Fruit fly (Drosophila melanogaster) whole organism, embryonic: ENCODE data around the gene upSET.

Experiments used
- Antp ChIP-seq: fragments of 200-800 bp; sonication (Bioruptor generic); optimal IDR thresholded peaks from 3 replicates; lab custom pipeline; 2016; ENCODE audit warnings: missing biosample characterization, missing genetic modification characterization
- Atf-2 ChIP-seq: fragments of 200-800 bp; sonication (Bioruptor generic); optimal IDR thresholded peaks from 2 replicates; lab custom pipeline; 2016; ENCODE audit warnings: missing biosample characterization, missing genetic modification characterization
- Atf3 ChIP-seq: fragments of 200-800 bp; sonication (Bioruptor generic); optimal IDR thresholded peaks from 3 replicates; lab custom pipeline; 2016; ENCODE audit warnings: missing biosample characterization, missing genetic modification characterization
- Blimp-1 ChIP-seq: fragments of 200-800 bp; sonication (Bioruptor generic); optimal IDR thresholded peaks from 3 replicates; lab custom pipeline; 2018; ENCODE audit warnings: missing biosample characterization, missing genetic modification characterization, mild to moderate bottlenecking, moderate library complexity, missing genetic modification reagents
- C15 ChIP-seq: fragments of 200-800 bp; sonication (Bioruptor generic); IDR thresholded peaks from 3 replicates; pipeline ENCODE4 v1.3.6; 2022; ENCODE audit warnings: missing biosample characterization, missing genetic modification characterization
- CG10979 ChIP-seq: fragments of 200-800 bp; sonication (Bioruptor generic); optimal IDR thresholded peaks from 2 replicates; lab custom pipeline; 2018; ENCODE audit warnings: missing biosample characterization, mild to moderate bottlenecking, missing genetic modification characterization, moderate library complexity
- CG13296 ChIP-seq: fragments of 200-800 bp; sonication (Bioruptor generic); optimal IDR thresholded peaks from 3 replicates; lab custom pipeline; 2018; ENCODE audit warnings: missing biosample characterization, mild to moderate bottlenecking, missing genetic modification characterization
- CG13424 ChIP-seq: fragments of 200-800 bp; sonication (Bioruptor generic); optimal IDR thresholded peaks from 2 replicates; lab custom pipeline; 2019; ENCODE audit warnings: missing biosample characterization, mild to moderate bottlenecking, missing genetic modification characterization, moderate library complexity
- CG14710 ChIP-seq: fragments of 200-800 bp; sonication (Bioruptor generic); optimal IDR thresholded peaks from 3 replicates; lab custom pipeline; 2019; ENCODE audit warnings: missing biosample characterization, mild to moderate bottlenecking, missing genetic modification characterization, moderate library complexity
- CG1603 ChIP-seq: fragments of 200-800 bp; sonication (Bioruptor generic); optimal IDR thresholded peaks from 2 replicates; lab custom pipeline; 2019; ENCODE audit warnings: missing biosample characterization, mild to moderate bottlenecking, missing genetic modification characterization, moderate library complexity
- CG16813 ChIP-seq: fragments of 200-800 bp; sonication (Bioruptor generic); IDR thresholded peaks from 3 replicates; pipeline ENCODE4 v1.3.6; 2022; ENCODE audit warnings: missing biosample characterization, missing genetic modification characterization; ENCODE audit not compliant: partially characterized antibody
- CG16863 ChIP-seq: fragments of 200-800 bp; sonication (Bioruptor generic); optimal IDR thresholded peaks from 3 replicates; lab custom pipeline; 2016; ENCODE audit warnings: missing biosample characterization, missing genetic modification characterization
- CG17186 ChIP-seq: fragments of 200-800 bp; sonication (Bioruptor generic); optimal IDR thresholded peaks from 3 replicates; lab custom pipeline; 2017; ENCODE audit warnings: missing biosample characterization, missing genetic modification reagents, missing genetic modification characterization
- CG2678 ChIP-seq: fragments of 200-800 bp; sonication (Bioruptor generic); optimal IDR thresholded peaks from 3 replicates; lab custom pipeline; 2019; ENCODE audit warnings: missing biosample characterization, mild to moderate bottlenecking, missing genetic modification characterization, moderate library complexity
- CG32532 ChIP-seq: fragments of 200-800 bp; sonication (Bioruptor generic); IDR thresholded peaks from 2 replicates; pipeline ENCODE4 v1.3.6; 2022; ENCODE audit warnings: missing biosample characterization, missing genetic modification characterization
- CG33557 ChIP-seq: fragments of 200-800 bp; sonication (Bioruptor generic); optimal IDR thresholded peaks from 2 replicates; lab custom pipeline; 2019; ENCODE audit warnings: missing biosample characterization, mild to moderate bottlenecking, missing genetic modification characterization, moderate library complexity
- CG3407 ChIP-seq: fragments of 200-800 bp; sonication (Bioruptor generic); optimal IDR thresholded peaks from 2 replicates; lab custom pipeline; 2018; ENCODE audit warnings: missing biosample characterization, mild to moderate bottlenecking, missing genetic modification characterization
- CG34422 ChIP-seq: fragments of 200-800 bp; sonication (Bioruptor generic); IDR thresholded peaks from 3 replicates; pipeline ENCODE4 v1.3.6; 2022; ENCODE audit warnings: missing biosample characterization, missing genetic modification characterization
- CG3847 ChIP-seq: fragments of 200-800 bp; sonication (Bioruptor generic); IDR thresholded peaks from 2 replicates; pipeline ENCODE4 v1.3.6; 2022; ENCODE audit warnings: missing biosample characterization, missing genetic modification characterization
- CG4404 ChIP-seq: fragments of 200-800 bp; sonication (Bioruptor generic); IDR thresholded peaks from 2 replicates; pipeline ENCODE4 v1.3.6; 2022; ENCODE audit warnings: missing biosample characterization, missing genetic modification characterization
- CG4424 ChIP-seq: fragments of 200-800 bp; sonication (Bioruptor generic); optimal IDR thresholded peaks from 3 replicates; lab custom pipeline; 2016; ENCODE audit warnings: missing biosample characterization, missing genetic modification characterization
- CG6765 ChIP-seq: fragments of 200-800 bp; sonication (Bioruptor generic); optimal IDR thresholded peaks from 3 replicates; lab custom pipeline; 2017; ENCODE audit warnings: missing biosample characterization, mild to moderate bottlenecking, missing genetic modification characterization
- CG6791 ChIP-seq: fragments of 200-800 bp; sonication (Bioruptor generic); IDR thresholded peaks from 3 replicates; pipeline ENCODE4 v1.3.6; 2022; ENCODE audit warnings: missing biosample characterization, missing genetic modification characterization; ENCODE audit not compliant: partially characterized antibody
- CG7745 ChIP-seq: fragments of 200-800 bp; sonication (Bioruptor generic); optimal IDR thresholded peaks from 2 replicates; lab custom pipeline; 2018; ENCODE audit warnings: missing biosample characterization, mild to moderate bottlenecking, missing genetic modification characterization, moderate library complexity
- HmgD ChIP-seq: fragments of 200-800 bp; sonication (Bioruptor generic); optimal IDR thresholded peaks from 3 replicates; lab custom pipeline; 2016; ENCODE audit warnings: missing biosample characterization, missing genetic modification characterization
- NC2α ChIP-seq: fragments of 200-800 bp; sonication (Bioruptor generic); optimal IDR thresholded peaks from 2 replicates; lab custom pipeline; 2016; ENCODE audit warnings: missing biosample characterization, missing genetic modification characterization
- Rfx ChIP-seq: fragments of 200-800 bp; sonication (Bioruptor generic); IDR thresholded peaks from 2 replicates; pipeline ENCODE4 v1.3.6; 2022; ENCODE audit warnings: missing biosample characterization, missing genetic modification characterization
- Tbp ChIP-seq: fragments of >200 bp; optimal IDR thresholded peaks from 2 replicates; lab custom pipeline; 2018; ENCODE audit warnings: missing biosample characterization, missing genetic modification characterization
- ac ChIP-seq: fragments of 200-800 bp; sonication (Bioruptor generic); optimal IDR thresholded peaks from 3 replicates; lab custom pipeline; 2017; ENCODE audit warnings: missing biosample characterization, mild to moderate bottlenecking, missing genetic modification characterization
- aop ChIP-seq: fragments of 200-800 bp; sonication (Bioruptor generic); IDR thresholded peaks from 2 replicates; pipeline ENCODE4 v1.3.6; 2022; ENCODE audit warnings: missing biosample characterization, missing genetic modification characterization
- dati ChIP-seq: fragments of 200-800 bp; sonication (Bioruptor generic); IDR thresholded peaks from 2 replicates; pipeline ENCODE4 v1.3.6; 2022; ENCODE audit warnings: missing biosample characterization, missing genetic modification characterization
- dm ChIP-seq: fragments of 200-800 bp; sonication (Bioruptor generic); optimal IDR thresholded peaks from 3 replicates; lab custom pipeline; 2016; ENCODE audit warnings: missing biosample characterization, missing genetic modification characterization
- fd3F ChIP-seq: fragments of 200-800 bp; sonication (Bioruptor generic); optimal IDR thresholded peaks from 2 replicates; lab custom pipeline; 2018; ENCODE audit warnings: missing biosample characterization, mild to moderate bottlenecking, missing genetic modification characterization, moderate library complexity
- fu2 ChIP-seq: fragments of 200-800 bp; sonication (Bioruptor generic); optimal IDR thresholded peaks from 2 replicates; lab custom pipeline; 2016; ENCODE audit warnings: missing biosample characterization, missing genetic modification characterization
- gce ChIP-seq: fragments of 200-800 bp; sonication (Bioruptor generic); IDR thresholded peaks from 3 replicates; pipeline ENCODE4 v1.3.6; 2022; ENCODE audit warnings: missing biosample characterization, missing genetic modification characterization
- gem ChIP-seq: fragments of 200-800 bp; sonication (Bioruptor generic); optimal IDR thresholded peaks from 2 replicates; lab custom pipeline; 2019; ENCODE audit warnings: missing biosample characterization, mild to moderate bottlenecking, missing genetic modification characterization, moderate library complexity
- grau ChIP-seq: fragments of 200-800 bp; optimal IDR thresholded peaks from 3 replicates; lab custom pipeline; 2019; ENCODE audit warnings: missing biosample characterization, mild to moderate bottlenecking, missing genetic modification characterization, moderate library complexity
- gt ChIP-seq: fragments of 200-800 bp; sonication (Bioruptor generic); IDR thresholded peaks from 2 replicates; pipeline ENCODE4 v1.3.6; 2022; ENCODE audit warnings: missing biosample characterization, missing genetic modification characterization
- hb ChIP-seq: fragments of 200-800 bp; sonication (Bioruptor generic); IDR thresholded peaks from 3 replicates; pipeline ENCODE4 v1.3.6; 2022; ENCODE audit warnings: missing biosample characterization, missing genetic modification characterization; ENCODE audit not compliant: partially characterized antibody
- inv ChIP-seq: fragments of 200-800 bp; sonication (Bioruptor generic); IDR thresholded peaks from 2 replicates; pipeline ENCODE4 v1.3.6; 2022; ENCODE audit warnings: missing biosample characterization, missing genetic modification characterization; ENCODE audit not compliant: partially characterized antibody
- kay ChIP-seq: fragments of 200-800 bp; sonication (Bioruptor generic); optimal IDR thresholded peaks from 2 replicates; lab custom pipeline; 2016; ENCODE audit warnings: missing biosample characterization, missing genetic modification characterization
- lbe ChIP-seq: fragments of 200-800 bp; sonication (Bioruptor generic); optimal IDR thresholded peaks from 2 replicates; lab custom pipeline; 2016; ENCODE audit warnings: missing biosample characterization, mild to moderate bottlenecking, missing genetic modification characterization
- luna ChIP-seq: fragments of 200-800 bp; sonication (Bioruptor generic); optimal IDR thresholded peaks from 2 replicates; lab custom pipeline; 2016; ENCODE audit warnings: missing biosample characterization, missing genetic modification characterization
- onecut ChIP-seq: fragments of 200-800 bp; sonication (Bioruptor generic); IDR thresholded peaks from 2 replicates; pipeline ENCODE4 v1.3.6; 2022; ENCODE audit warnings: missing biosample characterization, missing genetic modification characterization
- pb ChIP-seq: fragments of 200-800 bp; sonication (Bioruptor generic); optimal IDR thresholded peaks from 3 replicates; lab custom pipeline; 2016; ENCODE audit warnings: missing biosample characterization, missing genetic modification characterization
- salm ChIP-seq: fragments of 200-800 bp; sonication (Bioruptor generic); optimal IDR thresholded peaks from 2 replicates; lab custom pipeline; 2018; ENCODE audit warnings: missing biosample characterization, mild to moderate bottlenecking, missing genetic modification characterization
- seq ChIP-seq: fragments of 200-800 bp; sonication (Bioruptor generic); IDR thresholded peaks from 2 replicates; pipeline ENCODE4 v1.3.6; 2022; ENCODE audit warnings: missing biosample characterization, missing genetic modification characterization
- sqz ChIP-seq: fragments of 200-800 bp; sonication (Bioruptor generic); optimal IDR thresholded peaks from 3 replicates; lab custom pipeline; 2018; ENCODE audit warnings: missing biosample characterization, mild to moderate bottlenecking, missing genetic modification characterization
- ttk ChIP-seq: fragments of 200-800 bp; sonication (Bioruptor generic); IDR thresholded peaks from 2 replicates; pipeline ENCODE4 v2.1.2; 2022; ENCODE audit warnings: missing biosample characterization, missing genetic modification characterization
- twi ChIP-seq: fragments of 200-800 bp; optimal IDR thresholded peaks from 2 replicates; lab custom pipeline; 2019; ENCODE audit warnings: missing biosample characterization, mild to moderate bottlenecking, missing genetic modification characterization, moderate library complexity
- yki ChIP-seq: fragments of >200 bp; optimal IDR thresholded peaks from 3 replicates; lab custom pipeline; 2018

The upSET gene

dm6 chr3L:14053073-14053643 lies 51.2 kb downstream of the upSET start, which contains the start of the genes CG13484 and Frl:
Gene CG13484, minus strand, starts transcription at chr3L:14053079.
Gene Frl, plus strand, starts transcription at chr3L:14053215.
- TF ChIP-seq twi (peak; percentile 42), Antp (GFP tag; lab: Kevin White, UChicago) (peak; percentile 2), sqz (GFP tag; lab: Kevin White, UChicago) (peak; percentile 58), pb (GFP tag; lab: Kevin White, UChicago) (no peak), CG14710 (tag; lab: Kevin White, UChicago) (peak; percentile 67), ttk (GFP tag; lab: Robert Waterston, UW) (no peak), fu2 (GFP tag; lab: Kevin White, UChicago) (peak; percentile 5), CG32532 (GFP tag; lab: Robert Waterston, UW) (no peak), seq (GFP tag; lab: Robert Waterston, UW) (no peak), CG34422 (GFP tag; lab: Robert Waterston, UW) (peak; percentile 82), salm (tag; lab: Kevin White, UChicago) (peak; percentile 22), CG13296 (GFP tag; lab: Kevin White, UChicago) (no peak), inv (GFP tag; lab: Robert Waterston, UW) (peak; percentile 40; the same call in 1 of the 2 replicates), CG7745 (tag; lab: Kevin White, UChicago) (peak; percentile 2), onecut (GFP tag; lab: Robert Waterston, UW) (no peak), CG17186 (GFP tag; lab: Kevin White, UChicago) (peak; percentile 96), CG6765 (GFP tag; lab: Kevin White, UChicago) (no peak), CG1603 (tag; lab: Kevin White, UChicago) (peak; percentile 90), CG33557 (GFP tag; lab: Kevin White, UChicago) (peak; percentile 40), CG4424 (GFP tag; lab: Kevin White, UChicago) (peak; percentile 1), hb (GFP tag; lab: Robert Waterston, UW) (no peak), yki (lab: Kevin White, UChicago) (no peak), kay (no peak), grau (tag; lab: Kevin White, UChicago) (peak; percentile 21), dm (GFP tag; lab: Kevin White, UChicago) (peak; percentile 70), HmgD (GFP tag; lab: Kevin White, UChicago) (no peak), lbe (GFP tag; lab: Kevin White, UChicago) (no peak), ac (no peak), gce (GFP tag; lab: Robert Waterston, UW) (no peak), luna (GFP tag; lab: Kevin White, UChicago) (no peak), CG13424 (tag; lab: Kevin White, UChicago) (peak; percentile 34), CG10979 (peak; percentile 25), CG16863 (GFP tag; lab: Kevin White, UChicago) (no peak), Tbp (no peak), CG16813 (peak; percentile 46; the same call in 1 of the 3 replicates), aop (GFP tag; lab: Robert Waterston, UW) (no peak), NC2α (GFP tag; lab: Kevin White, UChicago) (peak; percentile 24), Atf-2 (GFP tag; lab: Kevin White, UChicago) (no peak), CG3407 (GFP tag; lab: Kevin White, UChicago) (no peak), Atf3 (GFP tag; lab: Kevin White, UChicago) (no peak), gem (tag; lab: Kevin White, UChicago) (peak; percentile 23), dati (GFP tag; lab: Robert Waterston, UW) (no peak), Blimp-1 (GFP tag; lab: Kevin White, UChicago) (peak; percentile 20), fd3F (GFP tag; lab: Kevin White, UChicago) (no peak), CG2678 (tag; lab: Kevin White, UChicago) (peak; percentile 25), Rfx (GFP tag; lab: Robert Waterston, UW) (peak; percentile 68), CG4404 (no peak), gt (GFP tag; lab: Robert Waterston, UW) (no peak), CG3847 (GFP tag; lab: Robert Waterston, UW) (peak; percentile 75), C15 (GFP tag; lab: Robert Waterston, UW) (no peak), CG6791 (GFP tag; lab: Robert Waterston, UW) (peak; percentile 55; the same call in 2 of the 3 replicates)
